Worm (Caenorhabditis elegans) whole organism, L2 larva: ENCODE results near the gene T23F6.2.

Experiments
- F13H6.1 ChIP-seq: sonication (generic microtip); optimal IDR thresholded peaks from 2 replicates; lab custom pipeline; 2016; ENCODE audit warnings: missing genetic modification characterization, missing compliant biosample characterization
- R02D3.7 ChIP-seq: fragments of 150-350 bp; optimal IDR thresholded peaks from 2 replicates; lab custom pipeline; 2014; ENCODE audit warnings: missing biosample characterization, missing genetic modification characterization
- egl-27 ChIP-seq: sonication (generic microtip); optimal IDR thresholded peaks from 3 replicates; lab custom pipeline; 2017; ENCODE audit warnings: missing biosample characterization, missing genetic modification reagents, missing genetic modification characterization
- nhr-237 ChIP-seq: fragments of 150-350 bp; optimal IDR thresholded peaks from 2 replicates; lab custom pipeline; 2014; ENCODE audit warnings: missing biosample characterization, missing genetic modification characterization
- unc-62 ChIP-seq: fragments of 150-350 bp; optimal IDR thresholded peaks from 2 replicates; lab custom pipeline; 2014; ENCODE audit warnings: missing biosample characterization, missing genetic modification reagents, missing genetic modification characterization
- ztf-4 ChIP-seq: fragments of 150-350 bp; optimal IDR thresholded peaks from 2 replicates; lab custom pipeline; 2014; ENCODE audit warnings: missing biosample characterization, missing genetic modification characterization

ce11 chrIV:12703811-12704210, 17.3 kb upstream of the T23F6.2 start, which contains the start of gene C27D8.4:
- TF ChIP-seq ztf-4 (tag; lab: Kevin White, UChicago), result no peak
- no peak for TF ChIP-seq unc-62 (GFP tag; lab: Kevin White, UChicago)
- TF ChIP-seq egl-27 (tag; lab: Kevin White, UChicago), result no peak
- no peak for TF ChIP-seq R02D3.7
- TF ChIP-seq nhr-237, result no peak
- no peak for TF ChIP-seq F13H6.1 (tag; lab: Kevin White, UChicago)
